Worm (Caenorhabditis elegans) whole organism, L2 larva: Measurements from ENCODE around the gene mex-6.

Experiments
- Y55F3AM.14 ChIP-seq: fragments of 200-800 bp; sonication (Bioruptor generic); optimal IDR thresholded peaks from 2 replicates; lab custom pipeline; 2018; ENCODE audit warnings: mild to moderate bottlenecking, missing genetic modification characterization, missing compliant biosample characterization
- aly-2 ChIP-seq: fragments of 150-350 bp; optimal IDR thresholded peaks from 2 replicates; lab custom pipeline; 2014; ENCODE audit warnings: missing biosample characterization, missing genetic modification characterization
- crh-2 ChIP-seq: sonication (generic microtip); optimal IDR thresholded peaks from 2 replicates; lab custom pipeline; 2017; ENCODE audit warnings: missing biosample characterization, missing genetic modification characterization
- lin-13 ChIP-seq: fragments of 150-350 bp; optimal IDR thresholded peaks from 2 replicates; lab custom pipeline; 2014; ENCODE audit warnings: missing biosample characterization, missing genetic modification reagents, missing genetic modification characterization
- mdl-1 ChIP-seq, 2 experiments: fragments of 150-350 bp in 1 of 2; sonication (generic microtip) in 1 of 2; optimal IDR thresholded peaks; 2 replicates each; lab custom pipeline; 2017; ENCODE audit warnings: missing biosample characterization in 2 of 2, missing genetic modification characterization in 2 of 2
- nhr-11 ChIP-seq: fragments of 150-350 bp; optimal IDR thresholded peaks from 2 replicates; lab custom pipeline; 2014; ENCODE audit warnings: missing biosample characterization, missing genetic modification characterization
- nhr-237 ChIP-seq: fragments of 150-350 bp; optimal IDR thresholded peaks from 2 replicates; lab custom pipeline; 2014; ENCODE audit warnings: missing biosample characterization, missing genetic modification characterization
- unc-62 ChIP-seq: fragments of 150-350 bp; optimal IDR thresholded peaks from 2 replicates; lab custom pipeline; 2014; ENCODE audit warnings: missing biosample characterization, missing genetic modification reagents, missing genetic modification characterization
- ztf-1 ChIP-seq: fragments of 200-800 bp; sonication (Bioruptor generic); conservative IDR thresholded peaks from 2 replicates; pipeline ENCODE4 v1.3.6; 2022; ENCODE audit warnings: missing genetic modification characterization, missing compliant biosample characterization
- ztf-11 ChIP-seq: sonication (generic microtip); optimal IDR thresholded peaks from 2 replicates; lab custom pipeline; 2017; ENCODE audit warnings: missing biosample characterization, missing genetic modification characterization

DNA sequence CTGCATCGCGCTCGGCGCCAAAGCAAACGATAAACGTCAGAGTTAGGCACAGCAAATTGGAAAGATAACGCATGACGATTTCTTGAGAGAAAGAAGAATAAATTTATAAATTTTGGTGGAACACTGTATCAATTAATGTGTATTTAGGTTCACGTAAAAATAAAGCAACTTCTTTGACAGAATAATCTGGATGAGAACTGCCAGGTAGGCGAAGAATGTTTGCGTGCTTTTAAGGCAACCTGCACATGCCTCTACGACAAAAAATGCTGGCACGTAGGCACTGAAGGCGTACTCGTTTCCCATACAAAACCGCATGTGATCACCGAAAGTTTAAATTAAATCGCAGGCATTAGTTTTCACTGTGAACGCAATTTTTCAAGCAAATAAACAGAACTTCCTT is 29.2 kb downstream of the mex-6 start, which contains the start of gene F35H8.1:
- no peak for TF ChIP-seq Y55F3AM.14 (GFP tag; lab: Kevin White, UChicago)
- no peak for TF ChIP-seq unc-62 (GFP tag; lab: Kevin White, UChicago)
- no peak for TF ChIP-seq ztf-1 (GFP tag; lab: Robert Waterston, UW)
- TF ChIP-seq crh-2 (tag; lab: Kevin White, UChicago), result no peak
- no peak for TF ChIP-seq ztf-11 (tag; lab: Kevin White, UChicago)
- TF ChIP-seq aly-2 (tag; lab: Kevin White, UChicago), result no peak
- no peak for TF ChIP-seq mdl-1 (tag; optimal IDR thresholded peaks at IDR 0.05; lab: Kevin White, UChicago)
- no peak for TF ChIP-seq nhr-237
- TF ChIP-seq nhr-11, result no peak
- TF ChIP-seq lin-13 (GFP tag; lab: Kevin White, UChicago), result no peak
